Worm (Caenorhabditis elegans) whole organism, early embryonic: Measurements from ENCODE around the gene F41H10.1.
A peak's percentile ranks its signal among the peaks of the same experiment; 100 is the strongest.

ENCODE experiments used
- B0310.2 ChIP-seq: sonication (generic microtip); optimal IDR thresholded peaks from 2 replicates; lab custom pipeline; 2016; ENCODE audit warnings: mild to moderate bottlenecking, missing genetic modification characterization, missing compliant biosample characterization
- F13C5.2 ChIP-seq: sonication (generic microtip); optimal IDR thresholded peaks from 2 replicates; lab custom pipeline; 2017; ENCODE audit warnings: mild to moderate bottlenecking, missing genetic modification characterization, inconsistent platforms, missing compliant biosample characterization
- aly-1 ChIP-seq: sonication (generic microtip); optimal IDR thresholded peaks from 2 replicates; lab custom pipeline; 2016; ENCODE audit warnings: missing genetic modification characterization, missing compliant biosample characterization
- ama-1 ChIP-seq: fragments of 150-350 bp; optimal IDR thresholded peaks from 2 replicates; lab custom pipeline; 2014
- ceh-13 ChIP-seq: fragments of 200-800 bp; sonication (Bioruptor generic); optimal IDR thresholded peaks from 2 replicates; lab custom pipeline; 2018; ENCODE audit warnings: mild to moderate bottlenecking, missing genetic modification characterization, missing compliant biosample characterization
- ceh-36 ChIP-seq: sonication (generic microtip); optimal IDR thresholded peaks from 2 replicates; lab custom pipeline; 2016; ENCODE audit warnings: missing genetic modification characterization, inconsistent platforms, missing compliant biosample characterization
- ets-7 ChIP-seq: sonication (generic microtip); optimal IDR thresholded peaks from 2 replicates; lab custom pipeline; 2016; ENCODE audit warnings: missing genotype, missing genetic modification characterization, missing compliant biosample characterization
- flt-1 ChIP-seq: fragments of 200-800 bp; sonication (Bioruptor generic); IDR thresholded peaks from 2 replicates; pipeline ENCODE4 v1.3.6; 2022; ENCODE audit warnings: missing genetic modification characterization, missing compliant biosample characterization
- hmbx-1 ChIP-seq: sonication (generic microtip); optimal IDR thresholded peaks from 2 replicates; lab custom pipeline; 2016; ENCODE audit warnings: mild to moderate bottlenecking, missing genetic modification characterization, missing compliant biosample characterization
- hmg-4 ChIP-seq: fragments of 200-800 bp; sonication (Bioruptor generic); optimal IDR thresholded peaks from 2 replicates; lab custom pipeline; 2018; ENCODE audit warnings: mild to moderate bottlenecking, missing genetic modification characterization, missing compliant biosample characterization
- hnd-1 ChIP-seq: sonication (generic microtip); optimal IDR thresholded peaks from 2 replicates; lab custom pipeline; 2016; ENCODE audit warnings: missing genetic modification characterization, missing compliant biosample characterization
- pes-1 ChIP-seq: fragments of 200-800 bp; sonication (Bioruptor generic); IDR thresholded peaks from 2 replicates; pipeline ENCODE4 v1.3.6; 2022; ENCODE audit warnings: missing genetic modification reagents, missing genetic modification characterization, missing compliant biosample characterization
- scrt-1 ChIP-seq: fragments of 200-800 bp; sonication (Bioruptor generic); IDR thresholded peaks from 2 replicates; pipeline ENCODE4 v1.3.6; 2022; ENCODE audit warnings: missing genetic modification characterization, missing compliant biosample characterization
- sea-1 ChIP-seq: fragments of 200-800 bp; sonication (Bioruptor generic); conservative IDR thresholded peaks from 2 replicates; pipeline ENCODE4 v1.3.6; 2022; ENCODE audit warnings: missing genetic modification characterization, missing compliant biosample characterization
- tbx-11 ChIP-seq: fragments of 200-800 bp; sonication (Bioruptor generic); IDR thresholded peaks from 2 replicates; pipeline ENCODE4 v1.3.6; 2022; ENCODE audit warnings: missing genetic modification characterization, missing compliant biosample characterization
- tbx-37 ChIP-seq: fragments of 200-800 bp; sonication (Bioruptor generic); conservative IDR thresholded peaks from 2 replicates; pipeline ENCODE4 v1.3.6; 2022; ENCODE audit warnings: missing genetic modification reagents, missing genetic modification characterization, missing compliant biosample characterization
- tra-4 ChIP-seq: sonication (generic microtip); optimal IDR thresholded peaks from 2 replicates; lab custom pipeline; 2017; ENCODE audit warnings: missing genetic modification characterization, missing compliant biosample characterization

F41H10.1 gene

ce11 chrIV:5388477-5389065, 5.9 kb downstream of the F41H10.1 start, which contains the start of gene elo-6:
elo-6 (minus strand) TSS chrIV:5388559.
- no peak for TF ChIP-seq scrt-1 (GFP tag; lab: Robert Waterston, UW)
- TF ChIP-seq flt-1 (GFP tag; lab: Robert Waterston, UW) = no peak
- TF ChIP-seq hmbx-1 (tag; lab: Kevin White, UChicago) = no peak
- TF ChIP-seq pes-1 (GFP tag; lab: Robert Waterston, UW) = no peak
- no peak for TF ChIP-seq hnd-1 (tag; lab: Kevin White, UChicago)
- no peak for TF ChIP-seq hmg-4 (GFP tag; lab: Kevin White, UChicago)
- no peak for TF ChIP-seq ets-7 (tag; lab: Kevin White, UChicago)
- no peak for TF ChIP-seq ceh-36 (tag; lab: Kevin White, UChicago)
- no peak for TF ChIP-seq sea-1 (GFP tag; lab: Robert Waterston, UW)
- TF ChIP-seq tra-4 (tag; lab: Kevin White, UChicago) = no peak
- TF ChIP-seq ceh-13 (GFP tag; lab: Kevin White, UChicago) = no peak
- no peak for TF ChIP-seq B0310.2 (tag; lab: Kevin White, UChicago)
- TF ChIP-seq aly-1 = no peak
- no peak for TF ChIP-seq tbx-37
- TF ChIP-seq tbx-11 (GFP tag; lab: Robert Waterston, UW) = no peak
- TF ChIP-seq ama-1 (lab: Kevin White, UChicago) = no peak
- TF ChIP-seq F13C5.2 (tag; lab: Kevin White, UChicago) = no peak

ce11 chrIV:5389951-5390350, 7.2 kb downstream of the F41H10.1 start:
- TF ChIP-seq sea-1 (GFP tag; lab: Robert Waterston, UW) (no peak), hmbx-1 (tag; lab: Kevin White, UChicago) (no peak), ceh-36 (tag; lab: Kevin White, UChicago) (no peak), ets-7 (tag; lab: Kevin White, UChicago) (no peak), hmg-4 (GFP tag; lab: Kevin White, UChicago) (no peak), ama-1 (lab: Kevin White, UChicago) (no peak), F13C5.2 (tag; lab: Kevin White, UChicago) (no peak), tbx-37 (no peak), hnd-1 (tag; lab: Kevin White, UChicago) (no peak), pes-1 (GFP tag; lab: Robert Waterston, UW) (no peak), scrt-1 (GFP tag; lab: Robert Waterston, UW) (no peak), aly-1 (no peak), B0310.2 (tag; lab: Kevin White, UChicago) (no peak), ceh-13 (GFP tag; lab: Kevin White, UChicago) (no peak), flt-1 (GFP tag; lab: Robert Waterston, UW) (no peak), tra-4 (tag; lab: Kevin White, UChicago) (no peak)

- TF ChIP-seq aly-1 (no peak), B0310.2 (tag; lab: Kevin White, UChicago) (no peak), ama-1 (lab: Kevin White, UChicago) (no peak), F13C5.2 (tag; lab: Kevin White, UChicago) (no peak), tra-4 (tag; lab: Kevin White, UChicago) (no peak), ceh-36 (tag; lab: Kevin White, UChicago) (no peak), ets-7 (tag; lab: Kevin White, UChicago) (no peak), flt-1 (GFP tag; lab: Robert Waterston, UW) (no peak), sea-1 (GFP tag; lab: Robert Waterston, UW) (no peak), tbx-11 (GFP tag; lab: Robert Waterston, UW) (no peak), hnd-1 (tag; lab: Kevin White, UChicago) (no peak), hmg-4 (GFP tag; lab: Kevin White, UChicago) (no peak), pes-1 (GFP tag; lab: Robert Waterston, UW) (no peak)
Observed at ce11 chrIV:5391507-5392057, 8.9 kb downstream of the F41H10.1 start, which contains the start of the genes htp-1 and ZK616.5. htp-1 (minus strand) TSS chrIV:5391557. ZK616.5 (plus strand) TSS chrIV:5391929.

- TF ChIP-seq flt-1 (GFP tag; lab: Robert Waterston, UW) (no peak), B0310.2 (tag; lab: Kevin White, UChicago) (no peak), ama-1 (lab: Kevin White, UChicago) (no peak), tbx-37 (no peak), hmbx-1 (tag; lab: Kevin White, UChicago) (no peak), scrt-1 (GFP tag; lab: Robert Waterston, UW) (no peak), tbx-11 (GFP tag; lab: Robert Waterston, UW) (no peak), hmg-4 (GFP tag; lab: Kevin White, UChicago) (no peak), ets-7 (tag; lab: Kevin White, UChicago) (no peak), sea-1 (GFP tag; lab: Robert Waterston, UW) (no peak), tra-4 (tag; lab: Kevin White, UChicago) (no peak)
Observed at ce11 chrIV:5393566-5393965, 10.9 kb downstream of the F41H10.1 start.

ce11 chrIV:5394687-5395086, 12.0 kb downstream of the F41H10.1 start, which contains the start of the genes perm-3 and swsn-6:
perm-3 (minus strand) TSS chrIV:5394804.
swsn-6 (plus strand) TSS chrIV:5395033.
- TF ChIP-seq tbx-37 (no peak), F13C5.2 (tag; lab: Kevin White, UChicago) (peak; percentile 20)

ce11 chrIV:5396769-5397168, 14.1 kb downstream of the F41H10.1 start, which contains the start of gene ZK616.3:
ZK616.3 (plus strand) TSS chrIV:5397069.
- TF ChIP-seq B0310.2 (tag; lab: Kevin White, UChicago) (no peak), pes-1 (GFP tag; lab: Robert Waterston, UW) (no peak), tbx-11 (GFP tag; lab: Robert Waterston, UW) (no peak), ama-1 (lab: Kevin White, UChicago) (no peak), flt-1 (GFP tag; lab: Robert Waterston, UW) (no peak), ets-7 (tag; lab: Kevin White, UChicago) (no peak), F13C5.2 (tag; lab: Kevin White, UChicago) (no peak), hmg-4 (GFP tag; lab: Kevin White, UChicago) (no peak), hmbx-1 (tag; lab: Kevin White, UChicago) (no peak), aly-1 (no peak), ceh-36 (tag; lab: Kevin White, UChicago) (no peak)
